Fruit fly (Drosophila melanogaster) whole organism, embryonic: Measurements from ENCODE around the gene CG33552.
A peak's percentile ranks its signal among the peaks of the same experiment; 100 is the strongest.

ENCODE experiments used
- Abd-B ChIP-seq: fragments of 200-800 bp; sonication (Bioruptor generic); optimal IDR thresholded peaks from 2 replicates; lab custom pipeline; 2018; ENCODE audit warnings: missing biosample characterization, mild to moderate bottlenecking, missing genetic modification characterization, moderate library complexity
- CG10654 ChIP-seq: fragments of 200-800 bp; sonication (Bioruptor generic); optimal IDR thresholded peaks from 2 replicates; lab custom pipeline; 2016; ENCODE audit warnings: missing biosample characterization, missing genetic modification characterization
- CG11093 ChIP-seq: fragments of 200-800 bp; sonication (Bioruptor generic); IDR thresholded peaks from 3 replicates; pipeline ENCODE4 v1.3.6; 2022; ENCODE audit warnings: missing biosample characterization, missing genetic modification characterization
- CG11696 ChIP-seq: fragments of 200-800 bp; sonication (Bioruptor generic); IDR thresholded peaks from 2 replicates; pipeline ENCODE4 v1.3.6; 2022; ENCODE audit warnings: missing biosample characterization, missing genetic modification characterization
- CG11723 ChIP-seq: fragments of 200-800 bp; sonication (Bioruptor generic); optimal IDR thresholded peaks from 2 replicates; lab custom pipeline; 2017; ENCODE audit warnings: missing biosample characterization, mild to moderate bottlenecking, missing genetic modification characterization
- CG12104 ChIP-seq: fragments of 200-800 bp; sonication (Bioruptor generic); optimal IDR thresholded peaks from 3 replicates; lab custom pipeline; 2016; ENCODE audit warnings: missing biosample characterization, missing genetic modification characterization
- CG17186 ChIP-seq: fragments of 200-800 bp; sonication (Bioruptor generic); optimal IDR thresholded peaks from 3 replicates; lab custom pipeline; 2017; ENCODE audit warnings: missing biosample characterization, missing genetic modification reagents, missing genetic modification characterization
- CG17359 ChIP-seq: fragments of 200-800 bp; sonication (Bioruptor generic); optimal IDR thresholded peaks from 3 replicates; lab custom pipeline; 2018; ENCODE audit warnings: missing biosample characterization, mild to moderate bottlenecking, missing genetic modification characterization, moderate library complexity
- CG2202 ChIP-seq: fragments of 200-800 bp; sonication (Bioruptor generic); optimal IDR thresholded peaks from 2 replicates; lab custom pipeline; 2018; ENCODE audit warnings: missing biosample characterization, mild to moderate bottlenecking, missing genetic modification characterization
- CG2712 ChIP-seq: fragments of 200-800 bp; optimal IDR thresholded peaks from 3 replicates; lab custom pipeline; 2019; ENCODE audit warnings: missing biosample characterization, mild to moderate bottlenecking, missing genetic modification characterization, moderate library complexity
- CG30431 ChIP-seq: fragments of 200-800 bp; sonication (Bioruptor generic); optimal IDR thresholded peaks from 2 replicates; lab custom pipeline; 2017; ENCODE audit warnings: missing biosample characterization, missing genetic modification characterization
- CG4424 ChIP-seq: fragments of 200-800 bp; sonication (Bioruptor generic); optimal IDR thresholded peaks from 3 replicates; lab custom pipeline; 2016; ENCODE audit warnings: missing biosample characterization, missing genetic modification characterization
- CG4617 ChIP-seq: fragments of 200-800 bp; sonication (Bioruptor generic); optimal IDR thresholded peaks from 3 replicates; lab custom pipeline; 2016; ENCODE audit warnings: missing biosample characterization, missing genetic modification characterization, borderline replicate concordance
- CG4707 ChIP-seq: fragments of 200-800 bp; sonication (Bioruptor generic); optimal IDR thresholded peaks from 2 replicates; lab custom pipeline; 2018; ENCODE audit warnings: missing biosample characterization, mild to moderate bottlenecking, missing genetic modification characterization, moderate library complexity
- CG5180 ChIP-seq: fragments of 200-800 bp; sonication (Bioruptor generic); optimal IDR thresholded peaks from 3 replicates; lab custom pipeline; 2017; ENCODE audit warnings: missing biosample characterization, missing genetic modification characterization, mild to moderate bottlenecking, moderate library complexity, missing genetic modification reagents
- CG7556 ChIP-seq: fragments of 200-800 bp; sonication (Bioruptor generic); optimal IDR thresholded peaks from 2 replicates; lab custom pipeline; 2017; ENCODE audit warnings: missing biosample characterization, mild to moderate bottlenecking, missing genetic modification characterization
- CG7963 ChIP-seq: fragments of 200-800 bp; sonication (Bioruptor generic); IDR thresholded peaks from 3 replicates; pipeline ENCODE4 v1.3.6; 2022; ENCODE audit warnings: missing biosample characterization, missing genetic modification characterization; ENCODE audit not compliant: partially characterized antibody
- CG8765 ChIP-seq: fragments of 200-800 bp; sonication (Bioruptor generic); IDR thresholded peaks from 2 replicates; pipeline ENCODE4 v1.3.6; 2022; ENCODE audit warnings: missing biosample characterization, missing genetic modification characterization
- CG8924 ChIP-seq: fragments of 200-800 bp; optimal IDR thresholded peaks from 3 replicates; lab custom pipeline; 2019; ENCODE audit warnings: missing biosample characterization, mild to moderate bottlenecking, missing genetic modification characterization, moderate library complexity
- CG9215 ChIP-seq: fragments of 200-800 bp; sonication (Bioruptor generic); IDR thresholded peaks from 2 replicates; pipeline ENCODE4 v1.3.6; 2022; ENCODE audit warnings: missing biosample characterization, missing genetic modification characterization
- Chrac-16 ChIP-seq: fragments of 200-800 bp; sonication (Bioruptor generic); optimal IDR thresholded peaks from 3 replicates; lab custom pipeline; 2016; ENCODE audit warnings: missing biosample characterization, missing genetic modification characterization
- Dbx ChIP-seq: fragments of 200-800 bp; sonication (Bioruptor generic); IDR thresholded peaks from 3 replicates; pipeline ENCODE4 v1.3.6; 2022; ENCODE audit warnings: missing biosample characterization, missing genetic modification characterization
- Doc2 ChIP-seq: fragments of 200-800 bp; sonication (Bioruptor generic); IDR thresholded peaks from 2 replicates; pipeline ENCODE4 v1.3.6; 2022; ENCODE audit warnings: missing biosample characterization, missing genetic modification characterization
- HmgD ChIP-seq: fragments of 200-800 bp; sonication (Bioruptor generic); optimal IDR thresholded peaks from 3 replicates; lab custom pipeline; 2016; ENCODE audit warnings: missing biosample characterization, missing genetic modification characterization
- Hsf ChIP-seq: fragments of 200-800 bp; sonication (Bioruptor generic); optimal IDR thresholded peaks from 3 replicates; lab custom pipeline; 2016; ENCODE audit warnings: missing biosample characterization, missing genetic modification characterization
- Jarid2 ChIP-seq: fragments of 200-800 bp; sonication (Bioruptor generic); optimal IDR thresholded peaks from 3 replicates; lab custom pipeline; 2017; ENCODE audit warnings: mild to moderate bottlenecking, missing biosample characterization, missing genetic modification reagents, missing genetic modification characterization
- NK7.1 ChIP-seq: fragments of 200-800 bp; sonication (Bioruptor generic); optimal IDR thresholded peaks from 3 replicates; lab custom pipeline; 2016; ENCODE audit warnings: missing biosample characterization, missing genetic modification characterization
- Rfx ChIP-seq: fragments of 200-800 bp; sonication (Bioruptor generic); IDR thresholded peaks from 2 replicates; pipeline ENCODE4 v1.3.6; 2022; ENCODE audit warnings: missing biosample characterization, missing genetic modification characterization
- Scr ChIP-seq: fragments of 200-800 bp; sonication (Bioruptor generic); IDR thresholded peaks from 2 replicates; pipeline ENCODE4 v1.3.6; 2022; ENCODE audit warnings: missing biosample characterization, missing genetic modification characterization; ENCODE audit not compliant: partially characterized antibody
- ac ChIP-seq: fragments of 200-800 bp; sonication (Bioruptor generic); optimal IDR thresholded peaks from 3 replicates; lab custom pipeline; 2017; ENCODE audit warnings: missing biosample characterization, mild to moderate bottlenecking, missing genetic modification characterization
- bab2 ChIP-seq: fragments of 200-800 bp; sonication (Bioruptor generic); optimal IDR thresholded peaks from 2 replicates; lab custom pipeline; 2016; ENCODE audit warnings: missing biosample characterization, missing genetic modification characterization
- crp ChIP-seq, 2 experiments: fragments of 200-800 bp; sonication (Bioruptor generic); optimal IDR thresholded peaks; 2 replicates in 1 of 2; 3 replicates in 1 of 2; lab custom pipeline; 2017; ENCODE audit warnings: missing biosample characterization in 2 of 2, missing genetic modification characterization in 2 of 2, mild to moderate bottlenecking in 1 of 2, moderate library complexity in 1 of 2
- danr ChIP-seq: fragments of 200-800 bp; sonication (Bioruptor generic); IDR thresholded peaks from 2 replicates; pipeline ENCODE4 v1.3.6; 2022; ENCODE audit warnings: missing biosample characterization, missing genetic modification characterization
- gro ChIP-seq: fragments of 200-800 bp; sonication (Bioruptor generic); optimal IDR thresholded peaks from 2 replicates; lab custom pipeline; 2016; ENCODE audit warnings: missing biosample characterization, missing genetic modification characterization
- ind ChIP-seq: fragments of 200-800 bp; sonication (Bioruptor generic); optimal IDR thresholded peaks from 3 replicates; lab custom pipeline; 2016; ENCODE audit warnings: missing biosample characterization, missing genetic modification characterization
- kni ChIP-seq: fragments of 200-800 bp; sonication (Bioruptor generic); optimal IDR thresholded peaks from 3 replicates; lab custom pipeline; 2017; ENCODE audit warnings: mild to moderate bottlenecking, missing biosample characterization, missing genetic modification reagents, missing genetic modification characterization
- nau ChIP-seq: fragments of 200-800 bp; sonication (Bioruptor generic); optimal IDR thresholded peaks from 3 replicates; lab custom pipeline; 2017; ENCODE audit warnings: missing biosample characterization, mild to moderate bottlenecking, missing genetic modification characterization, missing genetic modification reagents
- oc ChIP-seq: fragments of 200-800 bp; sonication (Bioruptor generic); optimal IDR thresholded peaks from 2 replicates; lab custom pipeline; 2018; ENCODE audit warnings: missing biosample characterization, mild to moderate bottlenecking, missing genetic modification characterization, moderate library complexity
- onecut ChIP-seq: fragments of 200-800 bp; sonication (Bioruptor generic); IDR thresholded peaks from 2 replicates; pipeline ENCODE4 v1.3.6; 2022; ENCODE audit warnings: missing biosample characterization, missing genetic modification characterization
- pita ChIP-seq: fragments of 200-800 bp; sonication (Bioruptor generic); optimal IDR thresholded peaks from 2 replicates; lab custom pipeline; 2017; ENCODE audit warnings: missing biosample characterization, mild to moderate bottlenecking, missing genetic modification characterization
- sc ChIP-seq, 3 experiments: fragments of >200 bp in 2 of 3; fragments of 200-800 bp in 1 of 3; sonication (Bioruptor generic) in 1 of 3; optimal IDR thresholded peaks; 2 replicates in 2 of 3; 3 replicates in 1 of 3; lab custom pipeline; 2017; ENCODE audit warnings: mild to moderate bottlenecking in 1 of 3, missing biosample characterization in 1 of 3, missing genetic modification characterization in 1 of 3, missing genetic modification reagents in 1 of 3
- slou ChIP-seq: fragments of 200-800 bp; sonication (Bioruptor generic); optimal IDR thresholded peaks from 3 replicates; lab custom pipeline; 2016; ENCODE audit warnings: missing biosample characterization, missing genetic modification characterization
- tna ChIP-seq: fragments of 200-800 bp; sonication (Bioruptor generic); IDR thresholded peaks from 2 replicates; pipeline ENCODE4 v1.3.6; 2022; ENCODE audit warnings: missing biosample characterization, missing genetic modification characterization; ENCODE audit not compliant: partially characterized antibody
- vvl ChIP-seq: fragments of 200-800 bp; sonication (Bioruptor generic); IDR thresholded peaks from 2 replicates; pipeline ENCODE4 v1.3.6; 2022; ENCODE audit warnings: missing biosample characterization, missing genetic modification characterization
- wdn ChIP-seq: fragments of 200-800 bp; sonication (Bioruptor generic); IDR thresholded peaks from 2 replicates; pipeline ENCODE4 v1.3.6; 2022; ENCODE audit warnings: missing biosample characterization, missing genetic modification characterization

The CG33552 gene

dm6 chr2L:16679817-16680683, 2.3 kb upstream of the CG33552 start, which contains the start of the genes grp and squ (continued):
- TF ChIP-seq crp (GFP tag; optimal IDR thresholded peaks at IDR 0.05; lab: Kevin White, UChicago) (no peak), Scr (GFP tag; lab: Robert Waterston, UW) (peak; percentile 94), danr (GFP tag; lab: Robert Waterston, UW) (no peak), CG8924 (tag; lab: Kevin White, UChicago) (peak; percentile 33), Hsf (GFP tag; lab: Kevin White, UChicago) (peak; percentile 24), nau (peak; percentile 15), ac (no peak), oc (tag; lab: Kevin White, UChicago) (no peak), CG4707 (no peak), CG10654 (peak; percentile 5), CG7556 (GFP tag; lab: Kevin White, UChicago) (no peak), CG4617 (GFP tag; lab: Kevin White, UChicago) (peak; percentile 51), Jarid2 (peak; percentile 54), CG17186 (GFP tag; lab: Kevin White, UChicago) (peak; percentile 47), onecut (GFP tag; lab: Robert Waterston, UW) (peak; percentile 57; the same call in 1 of the 2 replicates), Doc2 (GFP tag; lab: Robert Waterston, UW) (no peak), CG2712 (peak; percentile 32), CG5180 (GFP tag; lab: Kevin White, UChicago) (no peak), Dbx (GFP tag; lab: Robert Waterston, UW) (peak; percentile 16; the same call in 1 of the 3 replicates)

- TF ChIP-seq CG11696 (GFP tag; lab: Robert Waterston, UW) (no peak), sc (optimal IDR thresholded peaks at IDR 0.05; lab: Kevin White, UChicago) (no peak), sc (GFP tag; optimal IDR thresholded peaks at IDR 0.05; lab: Kevin White, UChicago) (peak; percentile 71), Rfx (peak; percentile 37), CG4424 (peak; percentile 33), CG12104 (GFP tag; lab: Kevin White, UChicago) (peak; percentile 72), CG2202 (tag; lab: Kevin White, UChicago) (peak; percentile 52), Chrac-16 (GFP tag; lab: Kevin White, UChicago) (peak; percentile 39), slou (peak; percentile 18), CG11093 (no peak), ind (GFP tag; lab: Kevin White, UChicago) (peak; percentile 65), bab2 (GFP tag; lab: Kevin White, UChicago) (peak; percentile 59), kni (GFP tag; lab: Kevin White, UChicago) (no peak), tna (GFP tag; lab: Robert Waterston, UW) (no peak), vvl (GFP tag; lab: Robert Waterston, UW) (peak; percentile 64), Abd-B (GFP tag; lab: Kevin White, UChicago) (no peak), NK7.1 (GFP tag; lab: Kevin White, UChicago) (no peak), CG9215 (GFP tag; lab: Robert Waterston, UW) (peak; percentile 19; the same call in 1 of the 2 replicates), HmgD (GFP tag; lab: Kevin White, UChicago) (no peak), CG30431 (peak; percentile 36), wdn (GFP tag; lab: Robert Waterston, UW) (peak; percentile 40; the same call in 1 of the 2 replicates), pita (no peak), CG11723 (GFP tag; lab: Kevin White, UChicago) (peak; percentile 63), gro (GFP tag; lab: Kevin White, UChicago) (peak; percentile 55), CG8765 (GFP tag; lab: Robert Waterston, UW) (no peak), CG17359 (tag; lab: Kevin White, UChicago) (peak; percentile 69), CG7963 (GFP tag; lab: Robert Waterston, UW) (no peak)
Measured at dm6 chr2L:16683958-16684877, 1.9 kb downstream of the CG33552 start, which contains the start of gene CG31807. Gene CG31807, minus strand, starts transcription at chr2L:16684008.
